Fruit fly (Drosophila melanogaster): Measurements from ENCODE around the gene abd-A.

abd-A gene

DNA sequence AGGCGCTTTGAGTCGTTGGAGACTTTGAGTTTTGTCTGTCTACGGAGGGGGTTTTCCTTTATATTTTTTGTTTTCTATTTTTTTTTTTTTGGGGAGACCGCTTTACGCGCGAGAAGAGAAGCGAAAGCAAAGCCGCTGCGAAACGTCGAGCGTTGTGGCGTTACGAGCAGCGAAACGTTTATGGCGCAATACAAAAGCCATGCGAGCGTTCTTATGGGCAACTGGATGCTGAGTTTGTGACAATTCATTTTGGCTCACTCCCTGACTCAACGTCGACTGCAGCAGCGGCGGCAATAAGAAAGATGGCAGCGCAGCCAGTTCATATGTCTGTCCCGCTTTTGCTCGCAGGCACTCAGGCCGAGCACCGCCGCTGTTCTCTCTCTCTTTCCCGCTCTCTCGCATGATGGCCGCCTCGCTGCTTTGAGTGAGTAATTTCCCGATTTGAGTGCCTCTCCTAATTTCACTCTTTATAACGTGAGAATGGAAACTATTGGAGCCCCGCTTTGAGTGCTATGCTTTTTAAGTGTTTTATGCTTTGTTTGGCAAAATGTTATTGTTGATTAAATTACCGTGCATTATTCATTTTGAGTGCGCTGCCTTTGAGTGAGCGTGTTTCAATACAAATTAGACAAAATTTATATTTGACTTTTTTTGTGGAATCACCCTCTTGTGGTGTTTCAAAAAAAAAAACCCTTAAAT is at the start of gene abd-A (continued):
- 0 out of 2 replicates have a peak, but pooled peaks have one; percentile 16 for TF ChIP-seq crol (GFP tag; IDR thresholded peaks at IDR 0.05)
- peak; percentile 50 for TF ChIP-seq Med (GFP tag)
- peak in 1 of 2 experiments; percentile 22 for TF ChIP-seq Pdp1 (GFP tag; optimal IDR thresholded peaks at IDR 0.05)
- no peak for TF ChIP-seq CG16815 (GFP tag; optimal IDR thresholded peaks at IDR 0.05)
- peak; percentile 49 for TF ChIP-seq ash1 (GFP tag; optimal IDR thresholded peaks at IDR 0.05)
- TF ChIP-seq CG3995 (GFP tag; optimal IDR thresholded peaks at IDR 0.05), result no peak
- TF ChIP-seq CG14965 (GFP tag; optimal IDR thresholded peaks at IDR 0.05; ENCODE audit: borderline replicate concordance), result no peak
- no peak for TF ChIP-seq bowl (GFP tag; IDR thresholded peaks at IDR 0.05)
- TF ChIP-seq hkb (optimal IDR thresholded peaks at IDR 0.05), result peak; percentile 18
- TF ChIP-seq hkb (GFP tag; IDR thresholded peaks at IDR 0.05), result no peak
- peak; percentile 35; the same call in 1 of the 2 replicates for TF ChIP-seq CG42726 (GFP tag; IDR thresholded peaks at IDR 0.05; ENCODE audit: partially characterized antibody)
- peak; percentile 67 for TF ChIP-seq kni (GFP tag; optimal IDR thresholded peaks at IDR 0.05)
- TF ChIP-seq mld (GFP tag; IDR thresholded peaks at IDR 0.05; ENCODE audit: partially characterized antibody), result peak; percentile 74; the same call in 1 of the 3 replicates
- peak; percentile 65; the same call in 2 of the 3 replicates for TF ChIP-seq zen2 (GFP tag; IDR thresholded peaks at IDR 0.05; ENCODE audit: partially characterized antibody)
- TF ChIP-seq otp (GFP tag; IDR thresholded peaks at IDR 0.05), result no peak
- peak; percentile 83 for TF ChIP-seq bbx (GFP tag; IDR thresholded peaks at IDR 0.05; ENCODE audit: partially characterized antibody)
- no peak for TF ChIP-seq CG31441 (GFP tag; IDR thresholded peaks at IDR 0.05)
- peak; percentile 52 to 68 for TF ChIP-seq Trl (optimal IDR thresholded peaks at IDR 0.05)
- no peak for TF ChIP-seq Trl (GFP tag; optimal IDR thresholded peaks at IDR 0.05)
- TF ChIP-seq tna (GFP tag; IDR thresholded peaks at IDR 0.05; ENCODE audit: partially characterized antibody), result peak; percentile 83
- peak; percentile 72 for TF ChIP-seq CG34224 (GFP tag; IDR thresholded peaks at IDR 0.05; ENCODE audit: partially characterized antibody)
- peak; percentile 99 for TF ChIP-seq CG10321 (GFP tag; IDR thresholded peaks at IDR 0.05)

DNA sequence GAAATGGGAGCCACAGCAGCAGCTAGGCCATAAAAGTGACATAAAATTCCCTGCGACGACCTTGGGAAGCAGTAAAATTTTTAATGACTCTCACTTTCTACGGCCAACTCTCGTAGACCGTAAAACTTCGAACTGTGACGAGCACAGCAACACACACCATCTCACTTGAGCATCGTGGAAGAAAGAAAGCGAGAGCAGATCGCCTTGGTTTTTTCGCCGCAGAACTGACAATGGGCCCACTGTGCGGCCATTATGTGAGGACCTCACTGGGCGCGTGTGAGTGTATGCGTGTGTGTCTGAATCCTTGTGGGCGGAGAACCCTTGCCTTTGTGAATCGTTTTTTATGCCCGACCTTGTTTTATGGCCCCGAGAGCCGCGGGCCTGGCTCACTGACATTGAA is 48.6 kb upstream of the abd-A start:
- TF ChIP-seq abd-A (tag; optimal IDR thresholded peaks at IDR 0.05) (peak; percentile 29), cad (GFP tag; optimal IDR thresholded peaks at IDR 0.05) (peak; percentile 87), CG15479 (GFP tag; optimal IDR thresholded peaks at IDR 0.05) (peak; percentile 54), sens (GFP tag) (no peak), Sox102F (GFP tag; optimal IDR thresholded peaks at IDR 0.05) (no peak), CG4707 (GFP tag; optimal IDR thresholded peaks at IDR 0.05) (peak; percentile 79), Blimp-1 (GFP tag; optimal IDR thresholded peaks at IDR 0.05) (peak; percentile 95), wdn (GFP tag; IDR thresholded peaks at IDR 0.05) (no peak), D (optimal IDR thresholded peaks at IDR 0.05) (peak; percentile 4), D (GFP tag; optimal IDR thresholded peaks at IDR 0.05) (no peak), Abd-B (GFP tag; optimal IDR thresholded peaks at IDR 0.05) (peak; percentile 39), cg (GFP tag; optimal IDR thresholded peaks at IDR 0.05) (peak; percentile 26), tup (GFP tag; optimal IDR thresholded peaks at IDR 0.05) (no peak), CG15011 (GFP tag; optimal IDR thresholded peaks at IDR 0.05) (no peak), zen (tag; optimal IDR thresholded peaks at IDR 0.05) (peak; percentile 77), CG7271 (tag; optimal IDR thresholded peaks at IDR 0.05) (peak; percentile 71), CG2120 (GFP tag; optimal IDR thresholded peaks at IDR 0.05) (no peak), tll (GFP tag; optimal IDR thresholded peaks at IDR 0.05) (peak in 1 of 2 experiments; percentile 68), kni (GFP tag; optimal IDR thresholded peaks at IDR 0.05) (peak; percentile 21)
